Worm (Caenorhabditis elegans) whole organism, midembryonic: ENCODE results near the gene C27D6.11.

Source experiments
- cog-1 ChIP-seq: sonication (generic microtip); optimal IDR thresholded peaks from 2 replicates; lab custom pipeline; 2016; ENCODE audit warnings: missing genetic modification characterization, missing compliant biosample characterization
- tab-1 ChIP-seq: fragments of 200-800 bp; sonication (Bioruptor generic); IDR thresholded peaks from 2 replicates; pipeline ENCODE4 v1.3.6; 2022; ENCODE audit warnings: missing genetic modification characterization, missing compliant biosample characterization

DNA sequence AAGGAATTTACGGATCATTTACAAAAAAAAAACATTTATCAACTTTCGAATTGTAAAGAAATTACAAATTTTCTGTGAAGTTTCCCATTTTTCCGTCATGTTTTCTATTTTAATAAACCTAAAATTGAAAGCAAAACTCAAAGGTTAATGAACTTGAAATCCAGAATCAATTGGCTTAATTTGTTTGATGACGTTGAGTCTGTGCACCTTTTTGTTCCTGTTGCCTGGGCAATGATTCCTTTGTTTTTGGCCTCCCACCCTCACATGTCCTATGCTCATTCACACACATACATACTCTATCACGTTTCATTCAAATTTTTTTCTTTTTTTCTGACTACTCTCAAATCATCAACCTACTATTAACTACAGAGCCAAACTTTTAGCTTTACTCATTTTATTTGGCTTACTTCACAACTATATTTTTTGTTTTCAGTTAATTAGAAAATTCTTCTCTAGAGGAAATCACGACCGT is 24.7 kb downstream of the C27D6.11 start, which contains the start of gene F58A6.2:
- TF ChIP-seq tab-1 (GFP tag; lab: Robert Waterston, UW) (no peak), cog-1 (no peak)
